Fruit fly (Drosophila melanogaster): Measurements from ENCODE around the gene kipf.

DNA sequence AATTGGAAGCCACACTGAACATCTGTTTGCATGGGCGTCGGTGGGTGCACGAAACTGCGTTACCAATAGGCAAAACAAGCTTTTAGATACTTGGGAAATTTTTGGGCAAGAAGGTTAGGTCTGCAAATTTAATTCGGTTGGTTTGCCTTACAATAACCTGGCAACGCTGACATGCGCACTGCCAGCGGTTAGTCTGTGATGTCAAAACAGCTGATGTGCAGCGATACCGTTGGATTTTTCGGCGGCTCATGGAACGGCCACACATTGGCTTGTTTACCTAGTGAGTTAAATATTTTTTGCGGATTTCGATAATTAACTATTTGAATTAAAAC is 26.8 kb upstream of the kipf start, which contains the start of gene ArgRS-m:
- TF ChIP-seq luna (GFP tag; optimal IDR thresholded peaks at IDR 0.05) (no peak), HLH4C (GFP tag; IDR thresholded peaks at IDR 0.05; ENCODE audit: partially characterized antibody) (no peak), Optix (GFP tag; IDR thresholded peaks at IDR 0.05) (no peak), CG8478 (optimal IDR thresholded peaks at IDR 0.05) (no peak), Med (GFP tag) (peak; percentile 95), CG9876 (GFP tag; optimal IDR thresholded peaks at IDR 0.05) (no peak), CG4282 (GFP tag; optimal IDR thresholded peaks at IDR 0.05) (no peak), Lim3 (GFP tag; IDR thresholded peaks at IDR 0.05) (no peak), al (GFP tag; IDR thresholded peaks at IDR 0.05) (no peak; the same call in 1 of the 2 replicates), ttk (GFP tag; IDR thresholded peaks at IDR 0.05) (no peak), CG4424 (GFP tag; optimal IDR thresholded peaks at IDR 0.05) (no peak), CG14965 (GFP tag; optimal IDR thresholded peaks at IDR 0.05; ENCODE audit: borderline replicate concordance) (no peak)
